Fruit fly (Drosophila melanogaster) whole organism, embryonic: ENCODE results near the gene CG33946.

Experiments
- Ada2b ChIP-seq: fragments of 200-800 bp; sonication (Bioruptor generic); IDR thresholded peaks from 2 replicates; pipeline ENCODE4 v1.3.6; 2022; ENCODE audit warnings: missing biosample characterization, missing genetic modification characterization
- Adf1 ChIP-seq: fragments of 200-800 bp; sonication (Bioruptor generic); IDR thresholded peaks from 2 replicates; pipeline ENCODE4 v1.3.6; 2022; ENCODE audit warnings: missing biosample characterization, missing genetic modification characterization
- CG11696 ChIP-seq: fragments of 200-800 bp; sonication (Bioruptor generic); IDR thresholded peaks from 2 replicates; pipeline ENCODE4 v1.3.6; 2022; ENCODE audit warnings: missing biosample characterization, missing genetic modification characterization
- CG12769 ChIP-seq: fragments of 200-800 bp; sonication (Bioruptor generic); optimal IDR thresholded peaks from 2 replicates; lab custom pipeline; 2019; ENCODE audit warnings: missing biosample characterization, mild to moderate bottlenecking, missing genetic modification characterization, moderate library complexity
- CG14860 ChIP-seq: fragments of 200-800 bp; sonication (Bioruptor generic); IDR thresholded peaks from 3 replicates; pipeline ENCODE4 v1.3.6; 2022; ENCODE audit warnings: missing biosample characterization, missing genetic modification characterization; ENCODE audit not compliant: partially characterized antibody
- CG1602 ChIP-seq: fragments of 200-800 bp; sonication (Bioruptor generic); optimal IDR thresholded peaks from 3 replicates; lab custom pipeline; 2016; ENCODE audit warnings: missing biosample characterization, missing genetic modification characterization
- CG18262 ChIP-seq: fragments of 200-800 bp; optimal IDR thresholded peaks from 3 replicates; lab custom pipeline; 2019; ENCODE audit warnings: missing biosample characterization, mild to moderate bottlenecking, missing genetic modification characterization, moderate library complexity
- CG18764 ChIP-seq: fragments of 200-800 bp; sonication (Bioruptor generic); optimal IDR thresholded peaks from 3 replicates; lab custom pipeline; 2016; ENCODE audit warnings: missing biosample characterization, missing genetic modification characterization
- CG2129 ChIP-seq: fragments of 200-800 bp; sonication (Bioruptor generic); IDR thresholded peaks from 2 replicates; pipeline ENCODE4 v1.3.6; 2022; ENCODE audit warnings: missing biosample characterization, missing genetic modification characterization; ENCODE audit not compliant: partially characterized antibody
- CG3847 ChIP-seq: fragments of 200-800 bp; sonication (Bioruptor generic); IDR thresholded peaks from 2 replicates; pipeline ENCODE4 v1.3.6; 2022; ENCODE audit warnings: missing biosample characterization, missing genetic modification characterization
- CG4404 ChIP-seq: fragments of 200-800 bp; sonication (Bioruptor generic); IDR thresholded peaks from 2 replicates; pipeline ENCODE4 v1.3.6; 2022; ENCODE audit warnings: missing biosample characterization, missing genetic modification characterization
- CTCF ChIP-seq: fragments of 200-800 bp; sonication (Bioruptor generic); optimal IDR thresholded peaks from 2 replicates; lab custom pipeline; 2017; ENCODE audit warnings: missing biosample characterization, mild to moderate bottlenecking, missing genetic modification characterization, moderate library complexity
- D ChIP-seq, 2 experiments: fragments of 200-800 bp in 1 of 2; fragments of >200 bp in 1 of 2; sonication (Bioruptor generic) in 1 of 2; optimal IDR thresholded peaks; 2 replicates in 1 of 2; 3 replicates in 1 of 2; lab custom pipeline; 2017; ENCODE audit warnings: mild to moderate bottlenecking in 1 of 2, missing biosample characterization in 1 of 2, missing genetic modification characterization in 1 of 2, missing genetic modification reagents in 1 of 2
- Dek ChIP-seq: fragments of 200-800 bp; sonication (Bioruptor generic); optimal IDR thresholded peaks from 3 replicates; lab custom pipeline; 2019; ENCODE audit warnings: missing biosample characterization, mild to moderate bottlenecking, missing genetic modification characterization, moderate library complexity
- Dll ChIP-seq: fragments of 200-800 bp; sonication (Bioruptor generic); IDR thresholded peaks from 4 replicates; pipeline ENCODE4 v1.3.6; 2022; ENCODE audit warnings: missing biosample characterization, missing genetic modification characterization; ENCODE audit not compliant: partially characterized antibody
- Dref ChIP-seq: fragments of 200-800 bp; sonication (Bioruptor generic); IDR thresholded peaks from 2 replicates; pipeline ENCODE4 v1.3.6; 2022; ENCODE audit warnings: missing biosample characterization, missing genetic modification characterization
- Drgx ChIP-seq: fragments of 200-800 bp; sonication (Bioruptor generic); IDR thresholded peaks from 2 replicates; pipeline ENCODE4 v1.3.6; 2022; ENCODE audit warnings: missing biosample characterization, missing genetic modification characterization
- Ets65A ChIP-seq: fragments of 200-800 bp; sonication (Bioruptor generic); peaks from one replicate; lab custom pipeline; 2016; ENCODE audit warnings: missing biosample characterization, missing genetic modification characterization
- H15 ChIP-seq: fragments of 200-800 bp; sonication (Bioruptor generic); IDR thresholded peaks from 3 replicates; pipeline ENCODE4 v1.3.6; 2022; ENCODE audit warnings: missing biosample characterization, missing genetic modification characterization
- Hmx ChIP-seq: fragments of 200-800 bp; sonication (Bioruptor generic); optimal IDR thresholded peaks from 2 replicates; lab custom pipeline; 2016; ENCODE audit warnings: missing biosample characterization, missing genetic modification characterization
- Hr51 ChIP-seq, 2 experiments: fragments of 200-800 bp; sonication (Bioruptor generic); optimal IDR thresholded peaks; 2 replicates in 1 of 2; 3 replicates in 1 of 2; lab custom pipeline; 2016 to 2018; ENCODE audit warnings: missing biosample characterization in 2 of 2, missing genetic modification characterization in 2 of 2, mild to moderate bottlenecking in 1 of 2, moderate library complexity in 1 of 2
- Lhr ChIP-seq: fragments of 200-800 bp; sonication (Bioruptor generic); optimal IDR thresholded peaks from 3 replicates; lab custom pipeline; 2017; ENCODE audit warnings: mild to moderate bottlenecking, missing biosample characterization, missing genetic modification reagents, missing genetic modification characterization
- Neu2 ChIP-seq: fragments of 200-800 bp; sonication (Bioruptor generic); optimal IDR thresholded peaks from 3 replicates; lab custom pipeline; 2016; ENCODE audit warnings: missing biosample characterization, missing genetic modification characterization, borderline replicate concordance
- Oli ChIP-seq: fragments of 200-800 bp; sonication (Bioruptor generic); optimal IDR thresholded peaks from 2 replicates; lab custom pipeline; 2018; ENCODE audit warnings: missing biosample characterization, mild to moderate bottlenecking, missing genetic modification characterization, moderate library complexity
- PHDP ChIP-seq: fragments of 200-800 bp; sonication (Bioruptor generic); optimal IDR thresholded peaks from 3 replicates; lab custom pipeline; 2018; ENCODE audit warnings: missing biosample characterization, mild to moderate bottlenecking, missing genetic modification characterization, moderate library complexity
- Pdp1 ChIP-seq, 2 experiments: fragments of 200-800 bp; sonication (Bioruptor generic); optimal IDR thresholded peaks; 3 replicates each; lab custom pipeline; 2016; ENCODE audit warnings: missing biosample characterization in 2 of 2, missing genetic modification characterization in 2 of 2, mild to moderate bottlenecking in 1 of 2, moderate library complexity in 1 of 2
- Ptx1 ChIP-seq: fragments of 200-800 bp; sonication (Bioruptor generic); IDR thresholded peaks from 2 replicates; pipeline ENCODE4 v1.3.6; 2022; ENCODE audit warnings: missing biosample characterization, missing genetic modification characterization
- Taf1 ChIP-seq: fragments of 200-800 bp; sonication (Bioruptor generic); IDR thresholded peaks from 2 replicates; pipeline ENCODE4 v1.3.6; 2022; ENCODE audit warnings: missing biosample characterization, missing genetic modification characterization
- bsh ChIP-seq, 2 experiments: fragments of 200-800 bp; sonication (Bioruptor generic); optimal IDR thresholded peaks; 2 replicates each; lab custom pipeline; 2017 to 2018; ENCODE audit warnings: mild to moderate bottlenecking in 2 of 2, missing biosample characterization in 2 of 2, missing genetic modification characterization in 2 of 2, moderate library complexity in 1 of 2
- ci ChIP-seq: fragments of 200-800 bp; sonication (Bioruptor generic); IDR thresholded peaks from 3 replicates; pipeline ENCODE4 v1.3.6; 2022; ENCODE audit warnings: missing biosample characterization, missing genetic modification characterization
- ewg ChIP-seq: fragments of 200-800 bp; sonication (Bioruptor generic); optimal IDR thresholded peaks from 3 replicates; lab custom pipeline; 2017; ENCODE audit warnings: mild to moderate bottlenecking, missing biosample characterization, missing genetic modification reagents, missing genetic modification characterization
- grau ChIP-seq: fragments of 200-800 bp; optimal IDR thresholded peaks from 3 replicates; lab custom pipeline; 2019; ENCODE audit warnings: missing biosample characterization, mild to moderate bottlenecking, missing genetic modification characterization, moderate library complexity
- gsb ChIP-seq: fragments of 200-800 bp; sonication (Bioruptor generic); IDR thresholded peaks from 2 replicates; pipeline ENCODE4 v1.3.6; 2022; ENCODE audit warnings: missing biosample characterization, missing genetic modification characterization
- klu ChIP-seq: fragments of 200-800 bp; sonication (Bioruptor generic); IDR thresholded peaks from 2 replicates; pipeline ENCODE4 v1.3.6; 2022; ENCODE audit warnings: missing biosample characterization, missing genetic modification characterization
- knrl ChIP-seq: fragments of 200-800 bp; sonication (Bioruptor generic); IDR thresholded peaks from 3 replicates; pipeline ENCODE4 v1.3.6; 2022; ENCODE audit warnings: missing biosample characterization, missing genetic modification characterization; ENCODE audit not compliant: partially characterized antibody
- lbe ChIP-seq: fragments of 200-800 bp; sonication (Bioruptor generic); optimal IDR thresholded peaks from 2 replicates; lab custom pipeline; 2016; ENCODE audit warnings: missing biosample characterization, mild to moderate bottlenecking, missing genetic modification characterization
- lov ChIP-seq, 2 experiments: fragments of 200-800 bp in 1 of 2; fragments of >200 bp in 1 of 2; sonication (Bioruptor generic) in 1 of 2; IDR thresholded peaks in 1 of 2; optimal IDR thresholded peaks in 1 of 2; 2 replicates in 1 of 2; 3 replicates in 1 of 2; pipeline versions ENCODE4 v1.3.6 to Lab custom; 2017 to 2022; ENCODE audit warnings: missing biosample characterization in 1 of 2, missing genetic modification characterization in 1 of 2
- nom ChIP-seq: fragments of 200-800 bp; sonication (Bioruptor generic); optimal IDR thresholded peaks from 2 replicates; lab custom pipeline; 2017; ENCODE audit warnings: missing biosample characterization, missing genetic modification characterization, mild to moderate bottlenecking, moderate library complexity, missing genetic modification reagents
- pfk ChIP-seq: fragments of 200-800 bp; sonication (Bioruptor generic); optimal IDR thresholded peaks from 2 replicates; lab custom pipeline; 2018; ENCODE audit warnings: missing biosample characterization, mild to moderate bottlenecking, missing genetic modification characterization, moderate library complexity
- psq ChIP-seq: fragments of 200-800 bp; sonication (Bioruptor generic); optimal IDR thresholded peaks from 2 replicates; lab custom pipeline; 2017; ENCODE audit warnings: missing biosample characterization, missing genetic modification characterization
- row ChIP-seq: fragments of 200-800 bp; sonication (Bioruptor generic); IDR thresholded peaks from 3 replicates; pipeline ENCODE4 v1.3.6; 2022; ENCODE audit warnings: missing biosample characterization, missing genetic modification characterization
- sisA ChIP-seq: fragments of 200-800 bp; sonication (Bioruptor generic); IDR thresholded peaks from 2 replicates; pipeline ENCODE4 v1.3.6; 2022; ENCODE audit warnings: missing biosample characterization, missing genetic modification characterization
- slou ChIP-seq: fragments of 200-800 bp; sonication (Bioruptor generic); optimal IDR thresholded peaks from 3 replicates; lab custom pipeline; 2016; ENCODE audit warnings: missing biosample characterization, missing genetic modification characterization
- tup ChIP-seq: fragments of 200-800 bp; sonication (Bioruptor generic); optimal IDR thresholded peaks from 2 replicates; lab custom pipeline; 2016; ENCODE audit warnings: missing biosample characterization, mild to moderate bottlenecking, missing genetic modification characterization, moderate library complexity
- wek ChIP-seq: fragments of 200-800 bp; sonication (Bioruptor generic); optimal IDR thresholded peaks from 3 replicates; lab custom pipeline; 2018; ENCODE audit warnings: missing biosample characterization, mild to moderate bottlenecking, missing genetic modification characterization, moderate library complexity
- wor ChIP-seq: fragments of 200-800 bp; sonication (Bioruptor generic); IDR thresholded peaks from 2 replicates; pipeline ENCODE4 v1.3.6; 2022; ENCODE audit warnings: missing biosample characterization, missing genetic modification characterization

The CG33946 gene

DNA sequence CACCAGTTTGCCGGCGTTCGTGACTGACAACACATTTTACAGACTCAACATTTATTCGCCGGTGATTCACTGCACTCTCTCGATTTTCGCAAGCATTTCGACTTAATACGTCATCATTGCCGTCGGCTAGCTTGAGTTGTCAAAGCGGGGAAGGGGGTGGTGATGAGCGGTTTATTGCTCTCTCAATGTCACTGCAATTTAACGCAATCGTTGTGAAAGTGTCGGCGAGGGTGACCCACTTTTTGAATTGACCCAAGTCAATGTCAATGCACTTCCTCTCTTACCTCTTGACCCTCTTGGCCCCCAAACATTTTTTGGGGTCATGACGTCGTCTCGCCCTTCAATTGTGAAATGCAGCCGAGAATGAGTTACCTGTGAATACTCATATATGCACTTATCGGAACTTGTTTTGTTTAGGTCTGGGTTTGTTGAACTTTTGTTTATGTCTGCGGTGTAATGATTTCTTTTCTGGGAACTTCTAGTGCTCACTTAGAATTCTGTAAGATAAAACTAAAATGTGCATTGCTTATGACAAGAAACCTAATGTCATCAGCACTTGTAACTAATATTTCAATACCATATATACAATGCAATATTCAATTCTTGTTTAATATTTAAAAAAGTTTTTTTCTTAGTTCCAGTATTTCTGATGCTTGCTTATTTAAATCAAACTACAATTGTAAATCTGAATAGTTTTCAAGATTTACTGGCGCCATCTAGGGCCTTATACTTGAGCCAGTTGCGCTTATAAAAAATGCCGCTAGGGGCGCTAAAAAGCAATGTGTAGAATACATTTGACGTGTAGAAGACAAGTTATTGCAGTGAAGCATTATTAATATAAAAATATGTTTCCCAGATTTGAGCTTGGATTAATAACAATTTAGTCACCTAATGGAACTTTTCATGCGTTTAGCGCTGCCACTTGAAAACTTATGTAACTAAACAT is 43.8 kb downstream of the CG33946 start (continued):
- TF ChIP-seq PHDP (tag; lab: Kevin White, UChicago) (peak; percentile 55), sisA (peak; percentile 14; the same call in 1 of the 2 replicates), Lhr (peak; percentile 46), CG18262 (tag; lab: Kevin White, UChicago) (peak; percentile 50), Neu2 (GFP tag; lab: Kevin White, UChicago) (no peak), Dref (no peak)

DNA sequence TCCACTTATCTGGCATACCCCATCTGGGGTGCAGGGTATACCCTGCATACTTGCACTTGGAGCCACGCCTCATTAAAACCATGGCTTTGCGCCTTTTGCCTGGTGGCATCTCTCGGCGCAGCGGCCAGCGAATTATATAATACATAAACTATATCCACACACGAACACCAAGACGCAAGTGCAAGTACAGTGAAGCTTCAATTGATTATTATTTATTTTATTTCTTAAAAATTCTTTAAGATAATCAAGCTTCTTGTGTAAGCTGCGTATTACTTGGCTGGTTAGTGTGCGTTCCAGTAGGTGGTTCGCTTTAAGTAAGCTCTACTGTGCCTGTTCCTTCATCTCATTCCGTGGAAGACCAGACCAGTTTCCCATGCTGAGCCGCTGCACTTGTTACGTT is 45.9 kb downstream of the CG33946 start:
- TF ChIP-seq CG1602, result no peak
- TF ChIP-seq CG3847 (GFP tag; lab: Robert Waterston, UW), result no peak
- TF ChIP-seq CTCF (GFP tag; lab: Kevin White, UChicago), result no peak
- no peak for TF ChIP-seq H15 (GFP tag; lab: Robert Waterston, UW)
- TF ChIP-seq Taf1 (GFP tag; lab: Robert Waterston, UW), result no peak
- no peak for TF ChIP-seq gsb
- no peak for TF ChIP-seq Ets65A (GFP tag; lab: Kevin White, UChicago)
- 0 out of 2 replicates have a peak, but pooled peaks have one; percentile 37 for TF ChIP-seq Ptx1 (GFP tag; lab: Robert Waterston, UW)
- 0 out of 3 replicates have a peak, but pooled peaks have one; percentile 51 for TF ChIP-seq ci (GFP tag; lab: Robert Waterston, UW)
- TF ChIP-seq Hmx, result no peak
- TF ChIP-seq bsh (GFP tag; optimal IDR thresholded peaks at IDR 0.05; lab: Kevin White, UChicago), result peak in 1 of 2 experiments; percentile 79
- no peak for TF ChIP-seq slou (GFP tag; lab: Kevin White, UChicago)
- TF ChIP-seq row, result 0 out of 3 replicates have a peak, but pooled peaks have one; percentile 10
- TF ChIP-seq CG18764 (GFP tag; lab: Kevin White, UChicago), result no peak
- TF ChIP-seq klu (GFP tag; lab: Robert Waterston, UW), result no peak
- TF ChIP-seq pfk (GFP tag; lab: Kevin White, UChicago), result no peak
- no peak for TF ChIP-seq Dek (tag; lab: Kevin White, UChicago)
- TF ChIP-seq psq (GFP tag; lab: Kevin White, UChicago), result no peak
- TF ChIP-seq CG4404 (GFP tag; lab: Robert Waterston, UW), result no peak
- TF ChIP-seq D (optimal IDR thresholded peaks at IDR 0.05; lab: Kevin White, UChicago), result no peak
- no peak for TF ChIP-seq D (GFP tag; optimal IDR thresholded peaks at IDR 0.05; lab: Kevin White, UChicago)
- no peak for TF ChIP-seq ewg (GFP tag; lab: Kevin White, UChicago)
- no peak for TF ChIP-seq CG12769 (tag; lab: Kevin White, UChicago)
- TF ChIP-seq lbe (GFP tag; lab: Kevin White, UChicago), result peak; percentile 9
- no peak for TF ChIP-seq Adf1 (GFP tag; lab: Robert Waterston, UW)
- no peak; the same call in 1 of the 2 replicates for TF ChIP-seq sisA
- TF ChIP-seq Drgx, result peak; percentile 81
- peak in 1 of 2 experiments; percentile 8 for TF ChIP-seq Hr51 (GFP tag; optimal IDR thresholded peaks at IDR 0.05; lab: Kevin White, UChicago)
- TF ChIP-seq Oli (tag; lab: Kevin White, UChicago), result peak; percentile 5
- peak; percentile 27 for TF ChIP-seq grau (tag; lab: Kevin White, UChicago)
- peak; percentile 19 for TF ChIP-seq nom (GFP tag; lab: Kevin White, UChicago)
- no peak for TF ChIP-seq wek (GFP tag; lab: Kevin White, UChicago)
- no peak for TF ChIP-seq CG11696 (GFP tag; lab: Robert Waterston, UW)
- TF ChIP-seq Pdp1 (GFP tag; optimal IDR thresholded peaks at IDR 0.05; lab: Kevin White, UChicago), result peak in 1 of 2 experiments; percentile 61
- TF ChIP-seq CG2129 (GFP tag; lab: Robert Waterston, UW), result no peak
- no peak for TF ChIP-seq Ada2b (GFP tag; lab: Robert Waterston, UW)
- TF ChIP-seq tup (GFP tag; lab: Kevin White, UChicago), result no peak
- TF ChIP-seq lov (optimal IDR thresholded peaks at IDR 0.05; lab: Kevin White, UChicago), result no peak
- TF ChIP-seq lov (GFP tag; IDR thresholded peaks at IDR 0.05; lab: Robert Waterston, UW), result no peak
- no peak for TF ChIP-seq knrl
- TF ChIP-seq Dll (GFP tag; lab: Robert Waterston, UW), result no peak
- TF ChIP-seq wor (GFP tag; lab: Robert Waterston, UW), result no peak
- no peak for TF ChIP-seq CG14860
